Fruit fly (Drosophila melanogaster): ENCODE results near the gene CG13786.
A peak's percentile ranks its signal among the peaks of the same experiment; 100 is the strongest.

Gene CG13786

DNA sequence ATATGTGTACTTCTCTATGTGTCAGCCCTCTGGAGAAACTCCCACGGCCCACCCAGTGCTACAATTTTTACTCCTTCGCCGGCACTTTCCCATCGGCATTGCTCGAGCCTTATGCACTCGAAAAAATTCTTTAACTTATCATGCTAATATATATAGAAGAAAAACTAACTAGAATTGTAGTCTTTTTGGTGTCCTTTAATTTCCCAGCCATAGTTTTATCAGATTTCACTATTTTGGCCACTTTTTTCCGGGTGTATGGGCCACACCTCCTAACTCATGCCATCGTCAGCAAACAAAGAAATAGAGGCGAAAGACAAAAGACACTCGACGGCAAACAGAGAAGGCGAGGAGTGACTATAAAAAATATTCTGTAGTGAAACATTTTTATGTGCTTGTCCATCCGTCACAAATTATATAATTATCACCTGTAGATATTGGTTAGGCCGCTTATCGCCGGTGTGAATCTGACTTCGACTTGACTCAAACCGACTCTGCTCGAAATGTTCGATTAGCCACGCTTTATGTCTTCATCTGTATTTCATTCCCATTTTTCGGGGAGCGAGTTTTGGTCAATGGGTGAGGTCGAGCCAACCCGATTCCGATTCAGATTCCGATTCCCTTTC lies 46.1 kb upstream of the CG13786 start (continued):
- TF ChIP-seq Trl (optimal IDR thresholded peaks at IDR 0.05) (no peak), Trl (GFP tag; optimal IDR thresholded peaks at IDR 0.05) (no peak), CG5245 (GFP tag; optimal IDR thresholded peaks at IDR 0.05) (no peak), Myb (GFP tag; optimal IDR thresholded peaks at IDR 0.05) (no peak), jing (GFP tag; optimal IDR thresholded peaks at IDR 0.05) (no peak), CG43689 (GFP tag; IDR thresholded peaks at IDR 0.05) (no peak), CG8924 (tag; optimal IDR thresholded peaks at IDR 0.05) (peak; percentile 5), CG10462 (GFP tag; optimal IDR thresholded peaks at IDR 0.05) (no peak), CG7963 (GFP tag; IDR thresholded peaks at IDR 0.05; ENCODE audit: partially characterized antibody) (no peak), vfl (GFP tag; optimal IDR thresholded peaks at IDR 0.05) (no peak), Dek (tag; optimal IDR thresholded peaks at IDR 0.05) (no peak), sug (tag; optimal IDR thresholded peaks at IDR 0.05) (no peak), phol (tag; optimal IDR thresholded peaks at IDR 0.05) (peak; percentile 19), CG9609 (GFP tag; optimal IDR thresholded peaks at IDR 0.05) (no peak), lilli (GFP tag; optimal IDR thresholded peaks at IDR 0.05) (no peak), CG18764 (GFP tag; optimal IDR thresholded peaks at IDR 0.05) (no peak), Bgb (GFP tag; IDR thresholded peaks at IDR 0.05; ENCODE audit: partially characterized antibody) (no peak), Ravus (GFP tag; IDR thresholded peaks at IDR 0.05) (no peak), CG30020 (tag; optimal IDR thresholded peaks at IDR 0.05) (no peak), CG17328 (GFP tag; IDR thresholded peaks at IDR 0.05) (peak; percentile 45; the same call in 1 of the 2 replicates), Tbp (GFP tag; optimal IDR thresholded peaks at IDR 0.05) (no peak), H15 (GFP tag; IDR thresholded peaks at IDR 0.05) (no peak), croc (GFP tag; conservative IDR thresholded peaks at IDR 0.05) (no peak; the same call in 2 of the 3 replicates), CG15696 (tag; optimal IDR thresholded peaks at IDR 0.05) (peak; percentile 4), Atf3 (GFP tag; optimal IDR thresholded peaks at IDR 0.05) (no peak), Doc2 (GFP tag; IDR thresholded peaks at IDR 0.05) (no peak), CG33213 (GFP tag; optimal IDR thresholded peaks at IDR 0.05) (no peak), MTF-1 (GFP tag; optimal IDR thresholded peaks at IDR 0.05; ENCODE audit: borderline replicate concordance) (no peak), CG8359 (GFP tag; optimal IDR thresholded peaks at IDR 0.05; ENCODE audit: borderline replicate concordance) (no peak), CG12219 (GFP tag; optimal IDR thresholded peaks at IDR 0.05) (no peak), CG6683 (GFP tag; optimal IDR thresholded peaks at IDR 0.05) (no peak), CG34224 (GFP tag; IDR thresholded peaks at IDR 0.05; ENCODE audit: partially characterized antibody) (no peak), gsb-n (tag; optimal IDR thresholded peaks at IDR 0.05) (peak; percentile 65), CG3726 (GFP tag; IDR thresholded peaks at IDR 0.05) (no peak), Dad (GFP tag; optimal IDR thresholded peaks at IDR 0.05) (no peak), zen2 (GFP tag; IDR thresholded peaks at IDR 0.05; ENCODE audit: partially characterized antibody) (no peak), jigr1 (GFP tag; IDR thresholded peaks at IDR 0.05) (no peak), Lim3 (GFP tag; IDR thresholded peaks at IDR 0.05) (no peak), CG1832 (GFP tag; optimal IDR thresholded peaks at IDR 0.05) (no peak), CG10147 (GFP tag; optimal IDR thresholded peaks at IDR 0.05) (no peak), CG10654 (GFP tag; optimal IDR thresholded peaks at IDR 0.05) (no peak), HLH3B (GFP tag; IDR thresholded peaks at IDR 0.05) (no peak), Kr (GFP tag; optimal IDR thresholded peaks at IDR 0.05) (no peak), CG6654 (GFP tag; optimal IDR thresholded peaks at IDR 0.05) (no peak), CG12236 (GFP tag; optimal IDR thresholded peaks at IDR 0.05) (no peak), CG1529 (GFP tag; optimal IDR thresholded peaks at IDR 0.05) (no peak), CG15073 (GFP tag; optimal IDR thresholded peaks at IDR 0.05) (no peak), grau (tag; optimal IDR thresholded peaks at IDR 0.05) (peak; percentile 9), CG12769 (tag; optimal IDR thresholded peaks at IDR 0.05) (no peak), CG30403 (GFP tag; optimal IDR thresholded peaks at IDR 0.05) (peak; percentile 2), peb (GFP tag; IDR thresholded peaks at IDR 0.05) (no peak)
